Worm (Caenorhabditis elegans) whole organism, L4 larva: ENCODE results near the gene par-3.

Source experiments
- D1046.2 ChIP-seq: fragments of 200-800 bp; sonication (Bioruptor generic); IDR thresholded peaks from 2 replicates; pipeline ENCODE4 v1.3.6; 2022; ENCODE audit warnings: missing genetic modification characterization, missing compliant biosample characterization
- F10B5.3 ChIP-seq: sonication (generic microtip); optimal IDR thresholded peaks from 2 replicates; lab custom pipeline; 2016; ENCODE audit warnings: mild to moderate bottlenecking, missing genetic modification characterization, missing compliant biosample characterization
- F26F4.8 ChIP-seq: fragments of 200-800 bp; sonication (Bioruptor generic); conservative IDR thresholded peaks from 2 replicates; pipeline ENCODE4 v1.3.6; 2022; ENCODE audit warnings: missing genetic modification characterization, missing compliant biosample characterization
- F37D6.2 ChIP-seq: sonication (generic microtip); optimal IDR thresholded peaks from 2 replicates; lab custom pipeline; 2016; ENCODE audit warnings: mild to moderate bottlenecking, missing genetic modification characterization, missing compliant biosample characterization
- R02D3.7 ChIP-seq: fragments of 150-350 bp; sonication (generic microtip); optimal IDR thresholded peaks from 3 replicates; lab custom pipeline; 2014; ENCODE audit warnings: missing biosample characterization, missing genetic modification characterization
- T26A8.4 ChIP-seq: fragments of 200-800 bp; sonication (Bioruptor generic); IDR thresholded peaks from 2 replicates; pipeline ENCODE4 v1.3.6; 2022; ENCODE audit warnings: missing genetic modification characterization, missing compliant biosample characterization
- Y105C5A.15 ChIP-seq: fragments of 200-800 bp; sonication (Bioruptor generic); IDR thresholded peaks from 2 replicates; pipeline ENCODE4 v1.3.6; 2022; ENCODE audit warnings: missing genetic modification characterization, missing compliant biosample characterization
- Y48G9A.11 ChIP-seq: fragments of 200-800 bp; sonication (Bioruptor generic); IDR thresholded peaks from 2 replicates; pipeline ENCODE4 v1.3.6; 2022; ENCODE audit warnings: missing genetic modification reagents, missing genetic modification characterization, missing compliant biosample characterization
- arid-1 ChIP-seq: fragments of 200-800 bp; sonication (Bioruptor generic); conservative IDR thresholded peaks from 2 replicates; pipeline ENCODE4 v1.3.6; 2022; ENCODE audit warnings: missing genetic modification reagents, missing genetic modification characterization, missing compliant biosample characterization
- attf-4 ChIP-seq: sonication (generic microtip); optimal IDR thresholded peaks from 3 replicates; lab custom pipeline; 2017; ENCODE audit warnings: missing biosample characterization, missing genetic modification characterization
- ceh-20 ChIP-seq: fragments of 200-800 bp; sonication (Bioruptor generic); IDR thresholded peaks from 2 replicates; pipeline ENCODE4 v1.3.6; 2022; ENCODE audit warnings: missing genetic modification reagents, missing genetic modification characterization, missing compliant biosample characterization
- ceh-28 ChIP-seq: fragments of 150-350 bp; optimal IDR thresholded peaks from 2 replicates; lab custom pipeline; 2014; ENCODE audit warnings: missing biosample characterization, missing genetic modification reagents, missing genetic modification characterization
- ceh-32 ChIP-seq: sonication (generic microtip); optimal IDR thresholded peaks from 2 replicates; lab custom pipeline; 2016; ENCODE audit warnings: mild to moderate bottlenecking, missing genetic modification characterization, missing compliant biosample characterization; ENCODE audit not compliant: poor library complexity
- ceh-82 ChIP-seq: sonication (generic microtip); optimal IDR thresholded peaks from 2 replicates; lab custom pipeline; 2017; ENCODE audit warnings: missing biosample characterization, missing genetic modification characterization
- ces-1 ChIP-seq: fragments of 150-350 bp; sonication (generic microtip); optimal IDR thresholded peaks from 4 replicates; lab custom pipeline; 2014; ENCODE audit warnings: missing biosample characterization, missing genetic modification reagents, missing genetic modification characterization
- cey-2 ChIP-seq: sonication (generic microtip); optimal IDR thresholded peaks from 3 replicates; lab custom pipeline; 2017; ENCODE audit warnings: missing genetic modification characterization, mild to moderate bottlenecking, missing compliant biosample characterization, antibody characterized with exemption, borderline replicate concordance; ENCODE audit not compliant: insufficient read depth
- daf-8 ChIP-seq: fragments of 200-800 bp; sonication (Bioruptor generic); IDR thresholded peaks from 2 replicates; pipeline ENCODE4 v1.3.6; 2022; ENCODE audit warnings: missing genetic modification characterization, missing compliant biosample characterization
- dmd-9 ChIP-seq: fragments of 200-800 bp; sonication (Bioruptor generic); IDR thresholded peaks from 2 replicates; pipeline ENCODE4 v1.3.6; 2022; ENCODE audit warnings: missing genetic modification reagents, missing genetic modification characterization, missing compliant biosample characterization
- dpl-1 ChIP-seq: fragments of 150-350 bp; optimal IDR thresholded peaks from 2 replicates; lab custom pipeline; 2014; ENCODE audit warnings: missing biosample characterization, missing genetic modification reagents, missing genetic modification characterization
- duxl-1 ChIP-seq: sonication (generic microtip); optimal IDR thresholded peaks from 2 replicates; lab custom pipeline; 2016; ENCODE audit warnings: mild to moderate bottlenecking, missing genetic modification characterization, moderate library complexity, missing compliant biosample characterization; ENCODE audit not compliant: poor library complexity
- egl-43 ChIP-seq: fragments of 200-800 bp; sonication (Bioruptor generic); IDR thresholded peaks from 2 replicates; pipeline ENCODE4 v1.3.6; 2022; ENCODE audit warnings: missing genetic modification reagents, missing genetic modification characterization, missing compliant biosample characterization
- fkh-10 ChIP-seq: fragments of 150-350 bp; optimal IDR thresholded peaks from 2 replicates; lab custom pipeline; 2014; ENCODE audit warnings: missing biosample characterization, missing genetic modification reagents, missing genetic modification characterization
- fos-1 ChIP-seq: fragments of 150-350 bp; optimal IDR thresholded peaks from 2 replicates; lab custom pipeline; 2014; ENCODE audit warnings: missing biosample characterization, missing genetic modification characterization
- gei-8 ChIP-seq: fragments of 200-800 bp; sonication (Bioruptor generic); optimal IDR thresholded peaks from 2 replicates; lab custom pipeline; 2018; ENCODE audit warnings: mild to moderate bottlenecking, missing genetic modification characterization, missing compliant biosample characterization
- hlh-11 ChIP-seq: fragments of 200-800 bp; sonication (Bioruptor generic); optimal IDR thresholded peaks from 2 replicates; lab custom pipeline; 2018; ENCODE audit warnings: mild to moderate bottlenecking, missing genetic modification characterization, missing compliant biosample characterization
- lim-7 ChIP-seq: fragments of 200-800 bp; sonication (Bioruptor generic); IDR thresholded peaks from 2 replicates; pipeline ENCODE4 v1.3.6; 2022; ENCODE audit warnings: missing genetic modification characterization, missing compliant biosample characterization
- lin-13 ChIP-seq: fragments of 150-350 bp; optimal IDR thresholded peaks from 2 replicates; lab custom pipeline; 2014; ENCODE audit warnings: missing biosample characterization, missing genetic modification reagents, missing genetic modification characterization
- lin-15B ChIP-seq: fragments of 150-350 bp; sonication (generic microtip); optimal IDR thresholded peaks from 3 replicates; lab custom pipeline; 2014; ENCODE audit warnings: missing biosample characterization, missing genetic modification characterization
- lin-38 ChIP-seq: fragments of 200-800 bp; sonication (Bioruptor generic); IDR thresholded peaks from 2 replicates; pipeline ENCODE4 v1.3.6; 2022; ENCODE audit warnings: missing genetic modification reagents, missing genetic modification characterization, missing compliant biosample characterization
- lsy-2 ChIP-seq, 2 experiments: fragments of 150-350 bp in 1 of 2; sonication (generic microtip) in 1 of 2; optimal IDR thresholded peaks; 2 replicates each; lab custom pipeline; 2014 to 2017; ENCODE audit warnings: missing biosample characterization in 2 of 2, missing genetic modification characterization in 2 of 2
- madf-5 ChIP-seq, 2 experiments: fragments of 200-800 bp; sonication (Bioruptor generic); IDR thresholded peaks; 2 replicates each; pipeline ENCODE4 v1.3.6; 2022; ENCODE audit warnings: missing compliant biosample characterization in 2 of 2, missing genetic modification characterization in 2 of 2
- madf-9 ChIP-seq: fragments of 200-800 bp; sonication (Bioruptor generic); conservative IDR thresholded peaks from 2 replicates; pipeline ENCODE4 v1.3.6; 2022; ENCODE audit warnings: missing genetic modification reagents, missing genetic modification characterization, missing compliant biosample characterization
- mdt-29 ChIP-seq: fragments of 200-800 bp; sonication (Bioruptor generic); IDR thresholded peaks from 2 replicates; pipeline ENCODE4 v1.3.6; 2022; ENCODE audit warnings: missing genetic modification reagents, missing genetic modification characterization, missing compliant biosample characterization
- nhr-10 ChIP-seq: fragments of 150-350 bp; optimal IDR thresholded peaks from 2 replicates; lab custom pipeline; 2014; ENCODE audit warnings: missing biosample characterization, missing genetic modification characterization
- nhr-102 ChIP-seq: sonication (generic microtip); optimal IDR thresholded peaks from 2 replicates; lab custom pipeline; 2016; ENCODE audit warnings: mild to moderate bottlenecking, missing genetic modification characterization, moderate library complexity, missing compliant biosample characterization
- nhr-11 ChIP-seq: fragments of 150-350 bp; optimal IDR thresholded peaks from 2 replicates; lab custom pipeline; 2014; ENCODE audit warnings: missing biosample characterization, missing genetic modification characterization
- nhr-237 ChIP-seq: sonication (generic microtip); optimal IDR thresholded peaks from 2 replicates; lab custom pipeline; 2017; ENCODE audit warnings: missing biosample characterization, missing genetic modification characterization
- nhr-41 ChIP-seq: fragments of 200-800 bp; sonication (Bioruptor generic); IDR thresholded peaks from 2 replicates; pipeline ENCODE4 v1.3.6; 2022; ENCODE audit warnings: missing genetic modification reagents, missing genetic modification characterization, missing compliant biosample characterization
- nhr-76 ChIP-seq: fragments of 150-350 bp; optimal IDR thresholded peaks from 2 replicates; lab custom pipeline; 2014; ENCODE audit warnings: missing biosample characterization, missing genetic modification characterization
- pqm-1 ChIP-seq: sonication (generic microtip); optimal IDR thresholded peaks from 2 replicates; lab custom pipeline; 2017; ENCODE audit warnings: missing biosample characterization, missing genetic modification characterization
- rbr-2 ChIP-seq: sonication (generic microtip); optimal IDR thresholded peaks from 2 replicates; lab custom pipeline; 2016; ENCODE audit warnings: missing genotype, missing genetic modification characterization, missing compliant biosample characterization
- saeg-2 ChIP-seq: fragments of 200-800 bp; sonication (Bioruptor generic); IDR thresholded peaks from 2 replicates; pipeline ENCODE4 v1.3.6; 2022; ENCODE audit warnings: missing genetic modification reagents, missing genetic modification characterization, missing compliant biosample characterization
- snpc-1.2 ChIP-seq: fragments of 200-800 bp; sonication (Bioruptor generic); IDR thresholded peaks from 2 replicates; pipeline ENCODE4 v1.3.6; 2022; ENCODE audit warnings: missing genetic modification reagents, missing genetic modification characterization, missing compliant biosample characterization
- tra-1 ChIP-seq: fragments of 200-800 bp; sonication (Bioruptor generic); IDR thresholded peaks from 2 replicates; pipeline ENCODE4 v1.3.6; 2022; ENCODE audit warnings: missing genetic modification reagents, missing genetic modification characterization, missing compliant biosample characterization
- unc-130 ChIP-seq: sonication (generic microtip); optimal IDR thresholded peaks from 2 replicates; lab custom pipeline; 2016; ENCODE audit warnings: missing genetic modification reagents, missing genetic modification characterization, missing compliant biosample characterization
- unc-39 ChIP-seq: sonication (generic microtip); optimal IDR thresholded peaks from 2 replicates; lab custom pipeline; 2017; ENCODE audit warnings: missing biosample characterization, missing genetic modification characterization
- unc-62 ChIP-seq, 3 experiments: fragments of 150-350 bp in 1 of 3; sonication (generic microtip); optimal IDR thresholded peaks in 2 of 3; peaks in 1 of 3; 1 replicate in 1 of 3; 2 replicates in 2 of 3; lab custom pipeline; 2014 to 2017; ENCODE audit warnings: missing biosample characterization in 3 of 3, missing genetic modification characterization in 3 of 3, missing genetic modification reagents in 3 of 3, missing genotype in 1 of 3
- vab-7 ChIP-seq: fragments of 200-800 bp; sonication (Bioruptor generic); IDR thresholded peaks from 2 replicates; pipeline ENCODE4 v1.3.6; 2022; ENCODE audit warnings: missing genetic modification reagents, missing genetic modification characterization, missing compliant biosample characterization
- zfp-2 ChIP-seq: sonication (generic microtip); optimal IDR thresholded peaks from 2 replicates; lab custom pipeline; 2016; ENCODE audit warnings: mild to moderate bottlenecking, missing genetic modification characterization, missing compliant biosample characterization
- zip-2 ChIP-seq: fragments of 150-350 bp; optimal IDR thresholded peaks from 2 replicates; lab custom pipeline; 2014; ENCODE audit warnings: missing biosample characterization, missing genetic modification characterization

par-3 gene

ce11 chrIII:5678935-5679334, 14.9 kb downstream of the par-3 start, which contains the start of the genes ska-3 and rps-12 (continued):
- TF ChIP-seq nhr-41 (GFP tag; lab: Robert Waterston, UW) (0 out of 2 replicates have a peak, but pooled peaks have one; percentile 62), dpl-1 (peak; percentile 99), F26F4.8 (GFP tag; lab: Robert Waterston, UW) (no peak), pqm-1 (tag; lab: Kevin White, UChicago) (peak; percentile 74), madf-5 (GFP tag; IDR thresholded peaks at IDR 0.05; lab: Robert Waterston, UW) (peak in 1 of 2 experiments; percentile 42; a peak in 1 of 4 replicates), rbr-2 (tag; lab: Kevin White, UChicago) (peak; percentile 98), nhr-76 (tag; lab: Kevin White, UChicago) (peak; percentile 75), unc-130 (GFP tag; lab: Kevin White, UChicago) (peak; percentile 89), zip-2 (peak; percentile 88), hlh-11 (tag; lab: Kevin White, UChicago) (peak; percentile 95), nhr-102 (peak; percentile 96), mdt-29 (GFP tag; lab: Robert Waterston, UW) (peak; percentile 90), R02D3.7 (tag; lab: Kevin White, UChicago) (peak; percentile 98), vab-7 (GFP tag; lab: Robert Waterston, UW) (peak; percentile 88), ceh-28 (tag; lab: Kevin White, UChicago) (peak; percentile 27), madf-9 (GFP tag; lab: Robert Waterston, UW) (peak; percentile 93), fkh-10 (peak; percentile 99), fos-1 (tag; lab: Kevin White, UChicago) (peak; percentile 55), ceh-32 (tag; lab: Kevin White, UChicago) (peak; percentile 73), duxl-1 (tag; lab: Kevin White, UChicago) (peak; percentile 96), lin-15B (peak; percentile 97), lim-7 (0 out of 2 replicates have a peak, but pooled peaks have one; percentile 4), daf-8 (no peak), ceh-20 (GFP tag; lab: Robert Waterston, UW) (peak; percentile 98), ces-1 (GFP tag; lab: Kevin White, UChicago) (peak; percentile 80), saeg-2 (GFP tag; lab: Robert Waterston, UW) (peak; percentile 85), nhr-11 (tag; lab: Kevin White, UChicago) (peak; percentile 100), nhr-237 (tag; lab: Kevin White, UChicago) (peak; percentile 67), nhr-10 (tag; lab: Kevin White, UChicago) (peak; percentile 65), lin-38 (GFP tag; lab: Robert Waterston, UW) (peak; percentile 100), T26A8.4 (GFP tag; lab: Robert Waterston, UW) (peak; percentile 97), attf-4 (tag; lab: Kevin White, UChicago) (peak; percentile 4), gei-8 (peak; percentile 63)

- TF ChIP-seq F10B5.3 (tag; lab: Kevin White, UChicago) (no peak), zip-2 (no peak), snpc-1.2 (GFP tag; lab: Robert Waterston, UW) (peak; percentile 21; the same call in 1 of the 2 replicates), unc-39 (tag; lab: Kevin White, UChicago) (no peak), D1046.2 (GFP tag; lab: Robert Waterston, UW) (no peak), cey-2 (no peak), lsy-2 (tag; optimal IDR thresholded peaks at IDR 0.05; lab: Kevin White, UChicago) (no peak), lin-13 (GFP tag; lab: Kevin White, UChicago) (no peak), zfp-2 (tag; lab: Kevin White, UChicago) (no peak), Y105C5A.15 (GFP tag; lab: Robert Waterston, UW) (no peak), unc-62 (GFP tag; optimal IDR thresholded peaks at IDR 0.05 in 1 of 2; lab: Kevin White, UChicago) (no peak), unc-62 (tag; optimal IDR thresholded peaks at IDR 0.05; lab: Kevin White, UChicago) (no peak), nhr-10 (tag; lab: Kevin White, UChicago) (no peak), egl-43 (GFP tag; lab: Robert Waterston, UW) (no peak), T26A8.4 (GFP tag; lab: Robert Waterston, UW) (no peak), ceh-82 (tag; lab: Kevin White, UChicago) (no peak), tra-1 (GFP tag; lab: Robert Waterston, UW) (no peak), Y48G9A.11 (GFP tag; lab: Robert Waterston, UW) (peak; percentile 69), F37D6.2 (tag; lab: Kevin White, UChicago) (no peak), arid-1 (GFP tag; lab: Robert Waterston, UW) (peak; percentile 31; the same call in 1 of the 2 replicates), lin-15B (no peak), fos-1 (tag; lab: Kevin White, UChicago) (no peak), unc-130 (GFP tag; lab: Kevin White, UChicago) (peak; percentile 19), lim-7 (no peak), dmd-9 (GFP tag; lab: Robert Waterston, UW) (no peak)
Measured at ce11 chrIII:5680141-5680540, 16.1 kb downstream of the par-3 start, which contains the start of gene pst-2. Gene pst-2, plus strand, starts transcription at chrIII:5680433.
